Fruit fly (Drosophila melanogaster): Measurements from ENCODE around the gene CCKLR-17D3.

The CCKLR-17D3 gene

DNA sequence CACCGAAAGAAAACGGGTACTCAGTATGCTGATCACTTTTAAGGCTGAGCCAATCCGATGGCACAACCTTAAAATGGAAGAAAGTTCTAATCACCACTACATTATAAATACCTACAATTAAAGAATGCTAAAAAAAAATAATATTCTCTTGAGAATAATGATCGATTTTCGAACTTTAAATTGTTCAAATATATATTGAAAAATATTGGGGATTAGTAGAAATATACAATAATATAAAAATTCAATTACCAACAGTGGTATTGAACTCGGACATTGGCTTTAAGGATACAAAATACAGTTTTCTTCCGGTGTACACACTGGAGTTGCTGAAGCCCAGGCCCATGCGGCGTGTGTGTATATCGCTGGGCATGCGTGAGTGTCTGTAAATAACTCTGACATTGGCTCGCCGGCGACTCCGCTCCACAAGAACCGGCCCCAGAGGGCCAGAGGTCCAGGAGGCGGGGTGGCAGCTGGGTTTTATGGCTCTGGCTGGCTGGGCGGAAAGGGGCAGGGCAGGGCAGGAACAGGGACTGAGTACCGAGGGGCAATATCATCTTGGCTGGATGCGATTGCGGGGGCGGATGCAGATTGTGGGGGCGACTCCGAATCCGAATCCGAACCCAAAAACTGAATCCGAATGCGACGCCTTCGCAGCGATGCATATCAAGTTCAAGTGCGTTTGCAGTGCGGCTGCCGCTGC is 2.2 kb upstream of the CCKLR-17D3 start (continued):
- TF ChIP-seq lov (optimal IDR thresholded peaks at IDR 0.05) (no peak), lov (GFP tag; IDR thresholded peaks at IDR 0.05) (no peak), Pdp1 (GFP tag; optimal IDR thresholded peaks at IDR 0.05) (peak in 1 of 2 experiments; percentile 19), Tbp (GFP tag; optimal IDR thresholded peaks at IDR 0.05) (no peak), dmrt99B (tag; optimal IDR thresholded peaks at IDR 0.05) (peak; percentile 76), Oli (tag; optimal IDR thresholded peaks at IDR 0.05) (peak; percentile 71), Fer3 (tag; optimal IDR thresholded peaks at IDR 0.05) (no peak), Rx (GFP tag; IDR thresholded peaks at IDR 0.05) (no peak), Chrac-16 (GFP tag; optimal IDR thresholded peaks at IDR 0.05) (peak; percentile 62), CG5953 (GFP tag; IDR thresholded peaks at IDR 0.05) (no peak), sd (tag; optimal IDR thresholded peaks at IDR 0.05) (no peak), gem (tag; optimal IDR thresholded peaks at IDR 0.05) (peak; percentile 87), org-1 (GFP tag; optimal IDR thresholded peaks at IDR 0.05) (peak; percentile 48), CG10654 (GFP tag; optimal IDR thresholded peaks at IDR 0.05) (peak; percentile 47), btn (GFP tag; optimal IDR thresholded peaks at IDR 0.05) (no peak), br (optimal IDR thresholded peaks at IDR 0.05) (no peak), chif (GFP tag; optimal IDR thresholded peaks at IDR 0.05) (peak in 1 of 2 experiments; percentile 55), kah (GFP tag; optimal IDR thresholded peaks at IDR 0.05) (no peak), GATAe (GFP tag; conservative IDR thresholded peaks at IDR 0.05) (no peak), unpg (GFP tag; optimal IDR thresholded peaks at IDR 0.05) (peak; percentile 63), ssp (GFP tag; IDR thresholded peaks at IDR 0.05) (peak; percentile 46; the same call in 1 of the 2 replicates), CG7357 (GFP tag; IDR thresholded peaks at IDR 0.05) (peak; percentile 38; the same call in 1 of the 3 replicates), CG15479 (GFP tag; optimal IDR thresholded peaks at IDR 0.05) (no peak), CG9215 (GFP tag; IDR thresholded peaks at IDR 0.05) (0 out of 2 replicates have a peak, but pooled peaks have one; percentile 15), az2 (GFP tag; optimal IDR thresholded peaks at IDR 0.05) (peak; percentile 72), Max (GFP tag; optimal IDR thresholded peaks at IDR 0.05) (peak; percentile 13), NC2α (GFP tag; optimal IDR thresholded peaks at IDR 0.05) (no peak), CG10267 (tag; optimal IDR thresholded peaks at IDR 0.05) (peak; percentile 67), exex (tag; optimal IDR thresholded peaks at IDR 0.05) (no peak), toy (GFP tag; IDR thresholded peaks at IDR 0.05) (no peak), luna (GFP tag; optimal IDR thresholded peaks at IDR 0.05) (no peak), CG17359 (tag; optimal IDR thresholded peaks at IDR 0.05) (peak; percentile 26), cad (GFP tag; optimal IDR thresholded peaks at IDR 0.05) (no peak), cg (GFP tag; optimal IDR thresholded peaks at IDR 0.05) (no peak), Taf1 (GFP tag; IDR thresholded peaks at IDR 0.05) (no peak), Oaz (GFP tag; IDR thresholded peaks at IDR 0.05) (no peak), z (GFP tag; IDR thresholded peaks at IDR 0.05) (no peak), CG9797 (GFP tag; optimal IDR thresholded peaks at IDR 0.05) (no peak), inv (GFP tag; IDR thresholded peaks at IDR 0.05; ENCODE audit: partially characterized antibody) (no peak), dysf (GFP tag; IDR thresholded peaks at IDR 0.05) (peak; percentile 41; the same call in 1 of the 3 replicates), CG8281 (tag; optimal IDR thresholded peaks at IDR 0.05) (peak; percentile 5), CG2116 (GFP tag; optimal IDR thresholded peaks at IDR 0.05) (peak; percentile 28), CG30431 (GFP tag; optimal IDR thresholded peaks at IDR 0.05) (no peak), ara (GFP tag; IDR thresholded peaks at IDR 0.05) (peak; percentile 45; the same call in 1 of the 2 replicates), unc-4 (GFP tag; IDR thresholded peaks at IDR 0.05; ENCODE audit: partially characterized antibody) (no peak), D19A (tag; optimal IDR thresholded peaks at IDR 0.05) (peak; percentile 60), Sox100B (GFP tag; optimal IDR thresholded peaks at IDR 0.05) (peak; percentile 79), CG4617 (GFP tag; optimal IDR thresholded peaks at IDR 0.05; ENCODE audit: borderline replicate concordance) (no peak), CG17829 (tag; optimal IDR thresholded peaks at IDR 0.05) (peak; percentile 72), Myb (GFP tag; optimal IDR thresholded peaks at IDR 0.05) (no peak)

Data from whole organism, embryonic.